Worm (Caenorhabditis elegans) whole organism, early embryonic: Measurements from ENCODE around the gene ZK105.11.

Experiments
- B0310.2 ChIP-seq: sonication (generic microtip); optimal IDR thresholded peaks from 2 replicates; lab custom pipeline; 2016; ENCODE audit warnings: mild to moderate bottlenecking, missing genetic modification characterization, missing compliant biosample characterization
- F13C5.2 ChIP-seq: sonication (generic microtip); optimal IDR thresholded peaks from 2 replicates; lab custom pipeline; 2017; ENCODE audit warnings: mild to moderate bottlenecking, missing genetic modification characterization, inconsistent platforms, missing compliant biosample characterization
- aly-1 ChIP-seq: sonication (generic microtip); optimal IDR thresholded peaks from 2 replicates; lab custom pipeline; 2016; ENCODE audit warnings: missing genetic modification characterization, missing compliant biosample characterization
- ama-1 ChIP-seq: fragments of 150-350 bp; optimal IDR thresholded peaks from 2 replicates; lab custom pipeline; 2014
- ceh-13 ChIP-seq: fragments of 200-800 bp; sonication (Bioruptor generic); optimal IDR thresholded peaks from 2 replicates; lab custom pipeline; 2018; ENCODE audit warnings: mild to moderate bottlenecking, missing genetic modification characterization, missing compliant biosample characterization
- ceh-36 ChIP-seq: sonication (generic microtip); optimal IDR thresholded peaks from 2 replicates; lab custom pipeline; 2016; ENCODE audit warnings: missing genetic modification characterization, inconsistent platforms, missing compliant biosample characterization
- ets-7 ChIP-seq: sonication (generic microtip); optimal IDR thresholded peaks from 2 replicates; lab custom pipeline; 2016; ENCODE audit warnings: missing genotype, missing genetic modification characterization, missing compliant biosample characterization
- flt-1 ChIP-seq: fragments of 200-800 bp; sonication (Bioruptor generic); IDR thresholded peaks from 2 replicates; pipeline ENCODE4 v1.3.6; 2022; ENCODE audit warnings: missing genetic modification characterization, missing compliant biosample characterization
- hmbx-1 ChIP-seq: sonication (generic microtip); optimal IDR thresholded peaks from 2 replicates; lab custom pipeline; 2016; ENCODE audit warnings: mild to moderate bottlenecking, missing genetic modification characterization, missing compliant biosample characterization
- hmg-4 ChIP-seq: fragments of 200-800 bp; sonication (Bioruptor generic); optimal IDR thresholded peaks from 2 replicates; lab custom pipeline; 2018; ENCODE audit warnings: mild to moderate bottlenecking, missing genetic modification characterization, missing compliant biosample characterization
- hnd-1 ChIP-seq: sonication (generic microtip); optimal IDR thresholded peaks from 2 replicates; lab custom pipeline; 2016; ENCODE audit warnings: missing genetic modification characterization, missing compliant biosample characterization
- pes-1 ChIP-seq: fragments of 200-800 bp; sonication (Bioruptor generic); IDR thresholded peaks from 2 replicates; pipeline ENCODE4 v1.3.6; 2022; ENCODE audit warnings: missing genetic modification reagents, missing genetic modification characterization, missing compliant biosample characterization
- scrt-1 ChIP-seq: fragments of 200-800 bp; sonication (Bioruptor generic); IDR thresholded peaks from 2 replicates; pipeline ENCODE4 v1.3.6; 2022; ENCODE audit warnings: missing genetic modification characterization, missing compliant biosample characterization
- sea-1 ChIP-seq: fragments of 200-800 bp; sonication (Bioruptor generic); conservative IDR thresholded peaks from 2 replicates; pipeline ENCODE4 v1.3.6; 2022; ENCODE audit warnings: missing genetic modification characterization, missing compliant biosample characterization
- tbx-11 ChIP-seq: fragments of 200-800 bp; sonication (Bioruptor generic); IDR thresholded peaks from 2 replicates; pipeline ENCODE4 v1.3.6; 2022; ENCODE audit warnings: missing genetic modification characterization, missing compliant biosample characterization
- tbx-37 ChIP-seq: fragments of 200-800 bp; sonication (Bioruptor generic); conservative IDR thresholded peaks from 2 replicates; pipeline ENCODE4 v1.3.6; 2022; ENCODE audit warnings: missing genetic modification reagents, missing genetic modification characterization, missing compliant biosample characterization
- tra-4 ChIP-seq: sonication (generic microtip); optimal IDR thresholded peaks from 2 replicates; lab custom pipeline; 2017; ENCODE audit warnings: missing genetic modification characterization, missing compliant biosample characterization

ZK105.11 gene

ce11 chrV:7693394-7693793 is 15.0 kb downstream of the ZK105.11 start, which contains the start of gene C12D5.10:
Gene C12D5.10 (minus strand): TSS chrV:7693494.
- TF ChIP-seq aly-1 (tag; lab: Kevin White, UChicago): no peak
- no peak for TF ChIP-seq hnd-1
- TF ChIP-seq tbx-11 (GFP tag; lab: Robert Waterston, UW): no peak
- TF ChIP-seq hmg-4 (GFP tag; lab: Kevin White, UChicago): no peak
- TF ChIP-seq tra-4 (tag; lab: Kevin White, UChicago): no peak
- no peak for TF ChIP-seq pes-1
- TF ChIP-seq ama-1 (lab: Kevin White, UChicago): no peak
- TF ChIP-seq scrt-1 (GFP tag; lab: Robert Waterston, UW): no peak
- TF ChIP-seq ets-7 (tag; lab: Kevin White, UChicago): no peak
- no peak for TF ChIP-seq ceh-13 (GFP tag; lab: Kevin White, UChicago)

- TF ChIP-seq flt-1 (GFP tag; lab: Robert Waterston, UW): no peak
- TF ChIP-seq ceh-13 (GFP tag; lab: Kevin White, UChicago): no peak
- TF ChIP-seq ets-7 (tag; lab: Kevin White, UChicago): no peak
- no peak for TF ChIP-seq tra-4 (tag; lab: Kevin White, UChicago)
- no peak for TF ChIP-seq F13C5.2 (tag; lab: Kevin White, UChicago)
- TF ChIP-seq scrt-1 (GFP tag; lab: Robert Waterston, UW): no peak
- no peak for TF ChIP-seq tbx-11 (GFP tag; lab: Robert Waterston, UW)
- no peak for TF ChIP-seq aly-1 (tag; lab: Kevin White, UChicago)
- no peak for TF ChIP-seq sea-1 (GFP tag; lab: Robert Waterston, UW)
- no peak for TF ChIP-seq pes-1
- TF ChIP-seq ceh-36 (tag; lab: Kevin White, UChicago): no peak
- TF ChIP-seq ama-1 (lab: Kevin White, UChicago): no peak
- TF ChIP-seq hmbx-1 (tag; lab: Kevin White, UChicago): no peak
- no peak for TF ChIP-seq hnd-1
- TF ChIP-seq hmg-4 (GFP tag; lab: Kevin White, UChicago): no peak
- no peak for TF ChIP-seq tbx-37 (GFP tag; lab: Robert Waterston, UW)
- no peak for TF ChIP-seq B0310.2
Observed at ce11 chrV:7690637-7691036, 17.8 kb downstream of the ZK105.11 start.

ce11 chrV:7689888-7690287 is 18.5 kb downstream of the ZK105.11 start, which contains the start of gene C12D5.9:
Gene C12D5.9 (minus strand): TSS chrV:7689988.
- TF ChIP-seq sea-1 (GFP tag; lab: Robert Waterston, UW) (no peak), aly-1 (tag; lab: Kevin White, UChicago) (no peak), hmbx-1 (tag; lab: Kevin White, UChicago) (no peak), tbx-11 (GFP tag; lab: Robert Waterston, UW) (no peak), F13C5.2 (tag; lab: Kevin White, UChicago) (no peak), tbx-37 (GFP tag; lab: Robert Waterston, UW) (no peak), flt-1 (GFP tag; lab: Robert Waterston, UW) (no peak), hmg-4 (GFP tag; lab: Kevin White, UChicago) (no peak), B0310.2 (no peak), hnd-1 (no peak), ets-7 (tag; lab: Kevin White, UChicago) (no peak), tra-4 (tag; lab: Kevin White, UChicago) (no peak), ceh-36 (tag; lab: Kevin White, UChicago) (no peak), pes-1 (no peak), ama-1 (lab: Kevin White, UChicago) (no peak), ceh-13 (GFP tag; lab: Kevin White, UChicago) (no peak)

- TF ChIP-seq pes-1: no peak
- TF ChIP-seq ama-1 (lab: Kevin White, UChicago): no peak
- TF ChIP-seq aly-1 (tag; lab: Kevin White, UChicago): no peak
- TF ChIP-seq B0310.2: no peak
- TF ChIP-seq hmbx-1 (tag; lab: Kevin White, UChicago): no peak
- no peak for TF ChIP-seq tbx-37 (GFP tag; lab: Robert Waterston, UW)
- no peak for TF ChIP-seq ceh-36 (tag; lab: Kevin White, UChicago)
- no peak for TF ChIP-seq hmg-4 (GFP tag; lab: Kevin White, UChicago)
- no peak for TF ChIP-seq tbx-11 (GFP tag; lab: Robert Waterston, UW)
- TF ChIP-seq hnd-1: no peak
- TF ChIP-seq scrt-1 (GFP tag; lab: Robert Waterston, UW): no peak
- no peak for TF ChIP-seq flt-1 (GFP tag; lab: Robert Waterston, UW)
- no peak for TF ChIP-seq ceh-13 (GFP tag; lab: Kevin White, UChicago)
- no peak for TF ChIP-seq ets-7 (tag; lab: Kevin White, UChicago)
- TF ChIP-seq F13C5.2 (tag; lab: Kevin White, UChicago): no peak
- TF ChIP-seq tra-4 (tag; lab: Kevin White, UChicago): no peak
Observed at ce11 chrV:7686189-7686588, 22.2 kb downstream of the ZK105.11 start, which contains the start of the genes nhr-94 and nhr-152. Gene nhr-94 (minus strand): TSS chrV:7686335. Gene nhr-152 (plus strand): TSS chrV:7686350.

- TF ChIP-seq ceh-36 (tag; lab: Kevin White, UChicago) (no peak), ama-1 (lab: Kevin White, UChicago) (no peak), hmg-4 (GFP tag; lab: Kevin White, UChicago) (no peak), B0310.2 (no peak), pes-1 (no peak), scrt-1 (GFP tag; lab: Robert Waterston, UW) (no peak), tra-4 (tag; lab: Kevin White, UChicago) (no peak), ceh-13 (GFP tag; lab: Kevin White, UChicago) (no peak), hmbx-1 (tag; lab: Kevin White, UChicago) (no peak), hnd-1 (no peak), F13C5.2 (tag; lab: Kevin White, UChicago) (no peak), tbx-11 (GFP tag; lab: Robert Waterston, UW) (no peak), aly-1 (tag; lab: Kevin White, UChicago) (no peak)
Observed at ce11 chrV:7683907-7684655, 24.3 kb downstream of the ZK105.11 start, which contains the start of gene sre-11. Gene sre-11 (minus strand): TSS chrV:7683957.

- TF ChIP-seq scrt-1 (GFP tag; lab: Robert Waterston, UW): no peak
- no peak for TF ChIP-seq aly-1 (tag; lab: Kevin White, UChicago)
- no peak for TF ChIP-seq ceh-36 (tag; lab: Kevin White, UChicago)
- TF ChIP-seq hnd-1: no peak
- TF ChIP-seq ets-7 (tag; lab: Kevin White, UChicago): no peak
- no peak for TF ChIP-seq hmbx-1 (tag; lab: Kevin White, UChicago)
- no peak for TF ChIP-seq ama-1 (lab: Kevin White, UChicago)
- TF ChIP-seq tbx-37 (GFP tag; lab: Robert Waterston, UW): no peak
Observed at ce11 chrV:7681388-7681787, 27.0 kb downstream of the ZK105.11 start, which contains the start of gene cyp-33A1. Gene cyp-33A1 (minus strand): TSS chrV:7681459.
